Fruit fly (Drosophila melanogaster): ENCODE data around the gene CG33120.

DNA sequence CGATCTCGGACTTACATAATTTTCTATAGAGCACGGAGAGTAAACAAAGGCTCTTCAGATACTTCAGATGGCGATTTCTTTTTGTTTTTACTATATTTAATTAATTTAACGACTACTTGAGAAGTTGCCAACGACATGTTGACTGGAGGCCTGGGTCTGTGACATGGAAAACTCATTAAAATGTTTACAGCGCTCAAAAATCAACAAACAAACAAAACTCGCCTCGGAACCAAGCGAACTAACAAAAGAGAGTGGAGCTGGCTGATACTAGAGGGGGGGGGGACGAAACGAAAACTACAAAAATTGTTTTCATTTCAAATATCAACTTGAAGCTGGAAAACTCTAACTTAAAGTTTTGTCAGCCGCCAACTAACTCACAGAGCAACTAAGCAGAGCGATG is 34.1 kb upstream of the CG33120 start:
- no peak for TF ChIP-seq insv (optimal IDR thresholded peaks at IDR 0.05)
- TF ChIP-seq Myc (optimal IDR thresholded peaks at IDR 0.05), result no peak
- no peak for TF ChIP-seq ttk (optimal IDR thresholded peaks at IDR 0.05)
- TF ChIP-seq h (optimal IDR thresholded peaks at IDR 0.05), result no peak

Data from Kc167 (cell line).